Fruit fly (Drosophila melanogaster) whole organism, prepupa: ENCODE measurements around the gene Mpi.
A peak's percentile ranks its signal among the peaks of the same experiment; 100 is the strongest.

ENCODE experiments used
- Blimp-1 ChIP-seq: fragments of 200-800 bp; sonication (Bioruptor generic); optimal IDR thresholded peaks from 3 replicates; lab custom pipeline; 2017; ENCODE audit warnings: missing biosample characterization, missing genetic modification characterization, mild to moderate bottlenecking, moderate library complexity, missing genetic modification reagents
- CG10631 ChIP-seq: fragments of 200-800 bp; sonication (Bioruptor generic); optimal IDR thresholded peaks from 2 replicates; lab custom pipeline; 2016; ENCODE audit warnings: missing biosample characterization, missing genetic modification characterization
- CG10669 ChIP-seq: fragments of 200-800 bp; sonication (Bioruptor generic); optimal IDR thresholded peaks from 3 replicates; lab custom pipeline; 2018; ENCODE audit warnings: missing biosample characterization, mild to moderate bottlenecking, missing genetic modification characterization, moderate library complexity
- CG11294 ChIP-seq: fragments of 200-800 bp; sonication (Bioruptor generic); IDR thresholded peaks from 2 replicates; pipeline ENCODE4 v1.3.6; 2022; ENCODE audit warnings: missing biosample characterization, missing genetic modification characterization
- CG11902 ChIP-seq: fragments of 200-800 bp; sonication (Bioruptor generic); optimal IDR thresholded peaks from 3 replicates; lab custom pipeline; 2016; ENCODE audit warnings: missing biosample characterization, missing genetic modification characterization
- CG1621 ChIP-seq: fragments of 200-800 bp; sonication (Bioruptor generic); optimal IDR thresholded peaks from 3 replicates; lab custom pipeline; 2018; ENCODE audit warnings: missing biosample characterization, mild to moderate bottlenecking, missing genetic modification characterization
- CG16779 ChIP-seq: fragments of 200-800 bp; sonication (Bioruptor generic); optimal IDR thresholded peaks from 3 replicates; lab custom pipeline; 2017; ENCODE audit warnings: missing biosample characterization, mild to moderate bottlenecking, missing genetic modification characterization
- CG3032 ChIP-seq: fragments of 200-800 bp; optimal IDR thresholded peaks from 2 replicates; lab custom pipeline; 2019; ENCODE audit warnings: missing biosample characterization, mild to moderate bottlenecking, missing genetic modification characterization, moderate library complexity
- CG31627 ChIP-seq: fragments of 200-800 bp; sonication (Bioruptor generic); optimal IDR thresholded peaks from 3 replicates; lab custom pipeline; 2016; ENCODE audit warnings: missing biosample characterization, missing genetic modification characterization
- CG32006 ChIP-seq: fragments of 200-800 bp; sonication (Bioruptor generic); optimal IDR thresholded peaks from 3 replicates; lab custom pipeline; 2017; ENCODE audit warnings: missing biosample characterization, mild to moderate bottlenecking, missing genetic modification characterization
- CG34406 ChIP-seq: fragments of 200-800 bp; sonication (Bioruptor generic); optimal IDR thresholded peaks from 3 replicates; lab custom pipeline; 2016; ENCODE audit warnings: missing biosample characterization, missing genetic modification characterization
- CG3919 ChIP-seq: fragments of 200-800 bp; sonication (Bioruptor generic); optimal IDR thresholded peaks from 3 replicates; lab custom pipeline; 2016; ENCODE audit warnings: missing biosample characterization, missing genetic modification characterization
- CG4318 ChIP-seq: fragments of 200-800 bp; sonication (Bioruptor generic); optimal IDR thresholded peaks from 3 replicates; lab custom pipeline; 2017; ENCODE audit warnings: missing biosample characterization, mild to moderate bottlenecking, missing genetic modification characterization
- CG6163 ChIP-seq: fragments of 200-800 bp; sonication (Bioruptor generic); IDR thresholded peaks from 3 replicates; pipeline ENCODE4 v1.3.6; 2022; ENCODE audit warnings: missing biosample characterization, missing genetic modification characterization
- CG6792 ChIP-seq: fragments of 200-800 bp; sonication (Bioruptor generic); optimal IDR thresholded peaks from 3 replicates; lab custom pipeline; 2016; ENCODE audit warnings: missing biosample characterization, missing genetic modification characterization
- CG6808 ChIP-seq: fragments of 200-800 bp; sonication (Bioruptor generic); optimal IDR thresholded peaks from 3 replicates; lab custom pipeline; 2017; ENCODE audit warnings: missing biosample characterization, missing genetic modification characterization, mild to moderate bottlenecking, moderate library complexity, missing genetic modification reagents
- CG6854 ChIP-seq: fragments of 200-800 bp; sonication (Bioruptor generic); optimal IDR thresholded peaks from 2 replicates; lab custom pipeline; 2017; ENCODE audit warnings: missing biosample characterization, mild to moderate bottlenecking, missing genetic modification characterization
- CG7368 ChIP-seq: fragments of 200-800 bp; sonication (Bioruptor generic); optimal IDR thresholded peaks from 3 replicates; lab custom pipeline; 2016; ENCODE audit warnings: missing biosample characterization, missing genetic modification characterization
- CG8119 ChIP-seq: fragments of 200-800 bp; sonication (Bioruptor generic); IDR thresholded peaks from 3 replicates; pipeline ENCODE4 v1.3.6; 2022; ENCODE audit warnings: missing biosample characterization, missing genetic modification characterization
- CG8319 ChIP-seq: fragments of 200-800 bp; sonication (Bioruptor generic); optimal IDR thresholded peaks from 3 replicates; lab custom pipeline; 2016; ENCODE audit warnings: missing biosample characterization, missing genetic modification characterization
- CG8632 ChIP-seq: fragments of 200-800 bp; sonication (Bioruptor generic); optimal IDR thresholded peaks from 3 replicates; lab custom pipeline; 2016; ENCODE audit warnings: missing biosample characterization, missing genetic modification characterization
- CG9139 ChIP-seq: fragments of 200-800 bp; sonication (Bioruptor generic); optimal IDR thresholded peaks from 3 replicates; lab custom pipeline; 2017; ENCODE audit warnings: missing biosample characterization, mild to moderate bottlenecking, missing genetic modification characterization
- Eip75B ChIP-seq: fragments of 200-800 bp; sonication (Bioruptor generic); optimal IDR thresholded peaks from 3 replicates; lab custom pipeline; 2016; ENCODE audit warnings: missing biosample characterization, missing genetic modification characterization
- Eip78C ChIP-seq: fragments of 200-800 bp; sonication (Bioruptor generic); peaks from one replicate; lab custom pipeline; 2016; ENCODE audit warnings: missing biosample characterization, missing genetic modification characterization
- Ets21C ChIP-seq: fragments of 200-800 bp; sonication (Bioruptor generic); optimal IDR thresholded peaks from 3 replicates; lab custom pipeline; 2016; ENCODE audit warnings: missing biosample characterization, missing genetic modification characterization
- Ets96B ChIP-seq: fragments of 200-800 bp; optimal IDR thresholded peaks from 2 replicates; lab custom pipeline; 2019; ENCODE audit warnings: missing biosample characterization, mild to moderate bottlenecking, missing genetic modification characterization, moderate library complexity
- Gug ChIP-seq: fragments of 200-800 bp; sonication (Bioruptor generic); IDR thresholded peaks from 2 replicates; pipeline ENCODE4 v1.3.6; 2022; ENCODE audit warnings: missing biosample characterization, missing genetic modification characterization
- Hr38 ChIP-seq: sonication (Bioruptor generic); optimal IDR thresholded peaks from 2 replicates; lab custom pipeline; 2016; ENCODE audit warnings: missing biosample characterization, missing genetic modification characterization
- Hr39 ChIP-seq: fragments of 200-800 bp; sonication (Bioruptor generic); optimal IDR thresholded peaks from 2 replicates; lab custom pipeline; 2016; ENCODE audit warnings: missing biosample characterization, missing genetic modification characterization
- Hr4 ChIP-seq: fragments of 200-800 bp; sonication (Bioruptor generic); optimal IDR thresholded peaks from 3 replicates; lab custom pipeline; 2016; ENCODE audit warnings: missing biosample characterization, missing genetic modification characterization
- Lpt ChIP-seq: fragments of 200-800 bp; sonication (Bioruptor generic); optimal IDR thresholded peaks from 3 replicates; lab custom pipeline; 2016; ENCODE audit warnings: missing biosample characterization, missing genetic modification characterization
- Smox ChIP-seq: fragments of 200-800 bp; sonication (Bioruptor generic); optimal IDR thresholded peaks from 3 replicates; lab custom pipeline; 2016; ENCODE audit warnings: missing biosample characterization, missing genetic modification characterization
- Sox102F ChIP-seq: fragments of 200-800 bp; sonication (Bioruptor generic); optimal IDR thresholded peaks from 2 replicates; lab custom pipeline; 2016; ENCODE audit warnings: missing biosample characterization, mild to moderate bottlenecking, missing genetic modification characterization
- Sox14 ChIP-seq: fragments of 200-800 bp; sonication (Bioruptor generic); optimal IDR thresholded peaks from 3 replicates; lab custom pipeline; 2016; ENCODE audit warnings: missing biosample characterization, missing genetic modification characterization
- Sox15 ChIP-seq: fragments of 200-800 bp; sonication (Bioruptor generic); optimal IDR thresholded peaks from 3 replicates; lab custom pipeline; 2016; ENCODE audit warnings: missing biosample characterization, missing genetic modification characterization
- achi ChIP-seq: fragments of 200-800 bp; sonication (Bioruptor generic); optimal IDR thresholded peaks from 3 replicates; lab custom pipeline; 2016; ENCODE audit warnings: missing biosample characterization, missing genetic modification characterization
- acj6 ChIP-seq: fragments of 200-800 bp; sonication (Bioruptor generic); optimal IDR thresholded peaks from 3 replicates; lab custom pipeline; 2016; ENCODE audit warnings: missing biosample characterization, missing genetic modification characterization
- cyc ChIP-seq: fragments of 200-800 bp; sonication (Bioruptor generic); optimal IDR thresholded peaks from 3 replicates; lab custom pipeline; 2016; ENCODE audit warnings: missing biosample characterization, missing genetic modification characterization
- dsx ChIP-seq: fragments of 200-800 bp; optimal IDR thresholded peaks from 3 replicates; lab custom pipeline; 2019; ENCODE audit warnings: missing biosample characterization, mild to moderate bottlenecking, missing genetic modification characterization, moderate library complexity; ENCODE audit not compliant: poor library complexity, severe bottlenecking
- eg ChIP-seq: fragments of 200-800 bp; sonication (Bioruptor generic); IDR thresholded peaks from 3 replicates; pipeline ENCODE4 v1.3.6; 2022; ENCODE audit warnings: missing biosample characterization, missing genetic modification characterization
- esn ChIP-seq: fragments of 200-800 bp; sonication (Bioruptor generic); optimal IDR thresholded peaks from 2 replicates; lab custom pipeline; 2016; ENCODE audit warnings: missing biosample characterization, mild to moderate bottlenecking, missing genetic modification characterization, moderate library complexity
- fd59A ChIP-seq: fragments of 200-800 bp; sonication (Bioruptor generic); optimal IDR thresholded peaks from 2 replicates; lab custom pipeline; 2017; ENCODE audit warnings: missing biosample characterization, mild to moderate bottlenecking, missing genetic modification characterization, missing genetic modification reagents
- fd85E ChIP-seq: fragments of 200-800 bp; sonication (Bioruptor generic); optimal IDR thresholded peaks from 3 replicates; lab custom pipeline; 2016; ENCODE audit warnings: missing biosample characterization, missing genetic modification characterization
- fkh ChIP-seq: fragments of 200-800 bp; sonication (Bioruptor generic); optimal IDR thresholded peaks from 3 replicates; lab custom pipeline; 2017; ENCODE audit warnings: missing biosample characterization, mild to moderate bottlenecking, missing genetic modification characterization, moderate library complexity
- lz ChIP-seq: fragments of 200-800 bp; sonication (Bioruptor generic); optimal IDR thresholded peaks from 3 replicates; lab custom pipeline; 2016; ENCODE audit warnings: missing biosample characterization, missing genetic modification characterization
- net ChIP-seq: fragments of 200-800 bp; sonication (Bioruptor generic); optimal IDR thresholded peaks from 3 replicates; lab custom pipeline; 2016; ENCODE audit warnings: missing biosample characterization, missing genetic modification characterization
- salr ChIP-seq, 2 experiments: fragments of 200-800 bp; sonication (Bioruptor generic); optimal IDR thresholded peaks; 3 replicates each; lab custom pipeline; 2016 to 2018; ENCODE audit warnings: missing biosample characterization in 2 of 2, missing genetic modification characterization in 2 of 2, mild to moderate bottlenecking in 1 of 2
- spab ChIP-seq: fragments of 200-800 bp; sonication (Bioruptor generic); optimal IDR thresholded peaks from 2 replicates; lab custom pipeline; 2017; ENCODE audit warnings: missing biosample characterization, mild to moderate bottlenecking, missing genetic modification characterization, missing genetic modification reagents
- ss ChIP-seq, 2 experiments: fragments of 200-800 bp; sonication (Bioruptor generic); optimal IDR thresholded peaks; 2 replicates in 1 of 2; 3 replicates in 1 of 2; lab custom pipeline; 2017 to 2018; ENCODE audit warnings: mild to moderate bottlenecking in 2 of 2, missing biosample characterization in 2 of 2, missing genetic modification characterization in 2 of 2, moderate library complexity in 1 of 2
- svp ChIP-seq: fragments of 200-800 bp; sonication (Bioruptor generic); peaks from one replicate; lab custom pipeline; 2016; ENCODE audit warnings: missing biosample characterization, missing genetic modification characterization
- topi ChIP-seq: fragments of 200-800 bp; sonication (Bioruptor generic); optimal IDR thresholded peaks from 3 replicates; lab custom pipeline; 2016; ENCODE audit warnings: missing biosample characterization, missing genetic modification characterization
- vri ChIP-seq: fragments of 200-800 bp; sonication (Bioruptor generic); optimal IDR thresholded peaks from 3 replicates; lab custom pipeline; 2016; ENCODE audit warnings: missing biosample characterization, mild to moderate bottlenecking, missing genetic modification characterization

Mpi gene

DNA sequence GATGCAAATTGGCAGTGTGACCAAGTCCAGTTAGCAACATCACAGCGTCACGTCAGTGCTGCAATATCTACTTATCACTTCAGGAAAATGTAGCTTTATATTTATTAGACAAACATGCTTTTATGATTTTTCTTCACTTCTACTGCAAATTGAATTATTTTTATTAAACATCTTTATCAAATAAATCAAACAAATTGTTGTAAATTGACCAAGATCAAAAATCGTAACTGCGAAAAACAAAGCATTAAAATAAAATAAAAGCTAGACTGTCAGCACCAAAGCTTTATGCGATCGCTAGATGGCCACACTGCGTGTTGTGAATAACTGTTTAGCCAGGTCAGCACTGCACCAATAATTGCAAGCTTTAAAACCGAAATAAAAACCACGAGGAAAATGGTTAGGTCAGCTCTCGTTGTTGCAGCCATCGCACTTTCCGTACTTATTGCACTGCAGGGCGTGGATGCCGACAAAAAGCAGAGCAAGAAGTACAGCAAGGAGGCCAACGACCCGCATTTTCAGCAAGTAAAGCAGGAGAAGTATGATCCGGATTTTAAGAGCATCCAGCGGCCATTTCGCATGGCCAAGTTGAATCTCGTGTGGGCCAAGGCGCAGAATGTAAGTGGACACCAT is 31.9 kb downstream of the Mpi start, which contains the start of the genes CG12945 and CG8507:
Gene CG12945, minus strand, starts transcription at position 45 of the 630 bp plus-strand sequence.
Gene CG8507, plus strand, starts transcription at position 307 of the 630 bp plus-strand sequence.
- TF ChIP-seq topi (GFP tag; lab: Kevin White, UChicago) = peak; percentile 53
- TF ChIP-seq CG16779 (tag; lab: Kevin White, UChicago) = no peak
- peak; percentile 71 for TF ChIP-seq esn (GFP tag; lab: Kevin White, UChicago)
- no peak for TF ChIP-seq CG4318 (GFP tag; lab: Kevin White, UChicago)
- TF ChIP-seq acj6 (GFP tag; lab: Kevin White, UChicago) = peak; percentile 47
- no peak for TF ChIP-seq CG1621 (tag; lab: Kevin White, UChicago)
- no peak for TF ChIP-seq CG3919 (GFP tag; lab: Kevin White, UChicago)
- no peak for TF ChIP-seq dsx
- TF ChIP-seq CG11294 (GFP tag; lab: Robert Waterston, UW) = no peak
- TF ChIP-seq CG7368 = no peak
- no peak for TF ChIP-seq CG8319
- TF ChIP-seq Ets96B = peak; percentile 38
- TF ChIP-seq CG8632 = no peak
- no peak for TF ChIP-seq salr (GFP tag; optimal IDR thresholded peaks at IDR 0.05; lab: Kevin White, UChicago)
- TF ChIP-seq Ets21C (GFP tag; lab: Kevin White, UChicago) = no peak
- TF ChIP-seq achi = no peak
- TF ChIP-seq cyc (GFP tag; lab: Kevin White, UChicago) = peak; percentile 35
- TF ChIP-seq Smox = no peak
- TF ChIP-seq vri (GFP tag; lab: Kevin White, UChicago) = no peak
- TF ChIP-seq spab = no peak
- TF ChIP-seq Eip75B (GFP tag; lab: Kevin White, UChicago) = no peak
- TF ChIP-seq fd85E (GFP tag; lab: Kevin White, UChicago) = no peak
- no peak for TF ChIP-seq Lpt (GFP tag; lab: Kevin White, UChicago)
- 0 out of 2 replicates have a peak, but pooled peaks have one; percentile 9 for TF ChIP-seq Gug (GFP tag; lab: Robert Waterston, UW)
- TF ChIP-seq CG6854 (GFP tag; lab: Kevin White, UChicago) = no peak
- TF ChIP-seq svp (GFP tag; lab: Kevin White, UChicago) = no peak
- peak; percentile 13 for TF ChIP-seq Sox15 (GFP tag; lab: Kevin White, UChicago)
- TF ChIP-seq net (GFP tag; lab: Kevin White, UChicago) = no peak
- TF ChIP-seq CG6163 (GFP tag; lab: Robert Waterston, UW) = no peak
- no peak for TF ChIP-seq CG34406
- no peak for TF ChIP-seq CG32006 (GFP tag; lab: Kevin White, UChicago)
- no peak for TF ChIP-seq CG6808 (GFP tag; lab: Kevin White, UChicago)
- TF ChIP-seq CG8119 (GFP tag; lab: Robert Waterston, UW) = no peak
- no peak for TF ChIP-seq Hr4 (GFP tag; lab: Kevin White, UChicago)
- TF ChIP-seq CG11902 (GFP tag; lab: Kevin White, UChicago) = peak; percentile 9
- peak; percentile 58 for TF ChIP-seq CG31627 (GFP tag; lab: Kevin White, UChicago)
- TF ChIP-seq CG6792 (GFP tag; lab: Kevin White, UChicago) = no peak
- TF ChIP-seq CG3032 (tag; lab: Kevin White, UChicago) = peak; percentile 58
- no peak for TF ChIP-seq Blimp-1
- no peak for TF ChIP-seq CG10669 (GFP tag; lab: Kevin White, UChicago)
- no peak for TF ChIP-seq Hr38 (GFP tag; lab: Kevin White, UChicago)
- TF ChIP-seq Sox102F (GFP tag; lab: Kevin White, UChicago) = no peak
- TF ChIP-seq fkh (GFP tag; lab: Kevin White, UChicago) = no peak
- peak; percentile 65 for TF ChIP-seq lz (GFP tag; lab: Kevin White, UChicago)
- peak; percentile 83 for TF ChIP-seq Eip78C
- TF ChIP-seq Hr39 (GFP tag; lab: Kevin White, UChicago) = peak; percentile 68
- peak; percentile 76 for TF ChIP-seq Sox14 (GFP tag; lab: Kevin White, UChicago)
- no peak for TF ChIP-seq CG10631 (GFP tag; lab: Kevin White, UChicago)
- no peak for TF ChIP-seq fd59A (GFP tag; lab: Kevin White, UChicago)
- TF ChIP-seq eg (GFP tag; lab: Robert Waterston, UW) = no peak
- no peak for TF ChIP-seq ss (GFP tag; optimal IDR thresholded peaks at IDR 0.05; lab: Kevin White, UChicago)
- no peak for TF ChIP-seq CG9139 (GFP tag; lab: Kevin White, UChicago)
